Worm (Caenorhabditis elegans): Measurements from ENCODE around the gene sri-29.

The sri-29 gene

ce11 chrII:3061605-3062004 lies 17.5 kb downstream of the sri-29 start:
- TF ChIP-seq ces-1 (GFP tag; optimal IDR thresholded peaks at IDR 0.05): no peak
- TF ChIP-seq lin-13 (tag; optimal IDR thresholded peaks at IDR 0.05): no peak
- TF ChIP-seq lsy-2 (tag; optimal IDR thresholded peaks at IDR 0.05): no peak
- no peak for TF ChIP-seq bed-3 (GFP tag; optimal IDR thresholded peaks at IDR 0.05)
- no peak for TF ChIP-seq nhr-12 (tag; optimal IDR thresholded peaks at IDR 0.05)
- no peak for TF ChIP-seq nhr-237 (tag; optimal IDR thresholded peaks at IDR 0.05)
- TF ChIP-seq M03D4.4 (tag; optimal IDR thresholded peaks at IDR 0.05): no peak
- no peak for TF ChIP-seq cnd-1 (tag; optimal IDR thresholded peaks at IDR 0.05)
- no peak for TF ChIP-seq ceh-83 (GFP tag; optimal IDR thresholded peaks at IDR 0.05)
- no peak for TF ChIP-seq elt-1 (tag; optimal IDR thresholded peaks at IDR 0.05; ENCODE audit: borderline replicate concordance, insufficient read depth)
- no peak for TF ChIP-seq sem-2 (GFP tag; optimal IDR thresholded peaks at IDR 0.05)
- no peak for TF ChIP-seq drap-1 (GFP tag; optimal IDR thresholded peaks at IDR 0.05)
- no peak for TF ChIP-seq nhr-76 (tag; optimal IDR thresholded peaks at IDR 0.05)
- TF ChIP-seq lin-32 (GFP tag; optimal IDR thresholded peaks at IDR 0.05): no peak
- TF ChIP-seq mep-1 (tag; optimal IDR thresholded peaks at IDR 0.05): no peak
- no peak for TF ChIP-seq snpc-4 (tag; optimal IDR thresholded peaks at IDR 0.05)
- TF ChIP-seq ham-2 (GFP tag; optimal IDR thresholded peaks at IDR 0.05): no peak
- no peak for TF ChIP-seq sptf-1 (tag; optimal IDR thresholded peaks at IDR 0.05)
- TF ChIP-seq nhr-28 (tag; optimal IDR thresholded peaks at IDR 0.05): no peak

- no peak for TF ChIP-seq unc-39 (tag; optimal IDR thresholded peaks at IDR 0.05)
- TF ChIP-seq flh-1 (GFP tag; optimal IDR thresholded peaks at IDR 0.05): no peak
- no peak for TF ChIP-seq blmp-1 (tag; optimal IDR thresholded peaks at IDR 0.05)
- TF ChIP-seq zip-8 (tag; optimal IDR thresholded peaks at IDR 0.05): no peak
- TF ChIP-seq unc-120 (tag; optimal IDR thresholded peaks at IDR 0.05; ENCODE audit: poor library complexity, severe bottlenecking): no peak
- no peak for TF ChIP-seq hlh-1 (tag; optimal IDR thresholded peaks at IDR 0.05)
- TF ChIP-seq mls-2 (tag; optimal IDR thresholded peaks at IDR 0.05): no peak
- no peak for TF ChIP-seq ztf-11 (tag; optimal IDR thresholded peaks at IDR 0.05)
- no peak for TF ChIP-seq lin-13 (tag; optimal IDR thresholded peaks at IDR 0.05)
Measured at ce11 chrII:3062222-3062621, 18.1 kb downstream of the sri-29 start.

DNA sequence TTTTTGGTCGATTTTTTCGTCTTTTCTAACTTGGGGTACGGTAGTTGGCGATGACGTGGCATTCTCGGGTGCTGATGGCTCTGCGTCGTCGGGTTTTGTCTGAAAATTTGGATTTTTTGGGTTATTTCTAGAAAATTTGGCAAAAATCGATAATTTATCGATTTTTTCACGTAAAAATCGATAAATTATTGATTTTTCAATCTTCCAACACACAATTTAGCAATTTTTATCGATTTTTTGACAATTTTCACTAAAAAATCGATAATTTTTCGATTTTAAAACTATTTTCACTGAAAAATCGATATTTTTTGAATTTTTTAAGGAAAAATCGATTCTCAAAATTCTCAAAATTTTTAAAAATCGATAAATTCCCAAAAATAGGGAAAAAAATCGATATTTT lies 18.8 kb downstream of the sri-29 start:
- no peak for TF ChIP-seq nhr-237 (tag; optimal IDR thresholded peaks at IDR 0.05)
- no peak for TF ChIP-seq ceh-43 (GFP tag; optimal IDR thresholded peaks at IDR 0.05)
- TF ChIP-seq mls-2 (tag; optimal IDR thresholded peaks at IDR 0.05): no peak
- TF ChIP-seq sem-2 (GFP tag; optimal IDR thresholded peaks at IDR 0.05): no peak
- no peak for TF ChIP-seq lsy-2 (tag; optimal IDR thresholded peaks at IDR 0.05)
- no peak for TF ChIP-seq snpc-4 (tag; optimal IDR thresholded peaks at IDR 0.05)
- TF ChIP-seq zip-8 (tag; optimal IDR thresholded peaks at IDR 0.05): no peak
- TF ChIP-seq ceh-83 (GFP tag; optimal IDR thresholded peaks at IDR 0.05): no peak
- TF ChIP-seq nhr-2 (tag; optimal IDR thresholded peaks at IDR 0.05): no peak
- no peak for TF ChIP-seq unc-39 (tag; optimal IDR thresholded peaks at IDR 0.05)
- TF ChIP-seq ztf-11 (tag; optimal IDR thresholded peaks at IDR 0.05): no peak
- TF ChIP-seq pha-4 (tag; optimal IDR thresholded peaks at IDR 0.05): no peak
- no peak for TF ChIP-seq nhr-12 (tag; optimal IDR thresholded peaks at IDR 0.05)
- no peak for TF ChIP-seq nhr-28 (tag; optimal IDR thresholded peaks at IDR 0.05)
- no peak for TF ChIP-seq cnd-1 (tag; optimal IDR thresholded peaks at IDR 0.05)

ce11 chrII:3063366-3063765 lies 19.2 kb downstream of the sri-29 start:
- TF ChIP-seq unc-62 (GFP tag; optimal IDR thresholded peaks at IDR 0.05) (no peak), ces-1 (GFP tag; optimal IDR thresholded peaks at IDR 0.05) (peak; percentile 16)

- TF ChIP-seq lin-13 (tag; optimal IDR thresholded peaks at IDR 0.05): no peak
- TF ChIP-seq mab-5 (tag; optimal IDR thresholded peaks at IDR 0.05): no peak
- TF ChIP-seq M03D4.4 (tag; optimal IDR thresholded peaks at IDR 0.05): no peak
- no peak for TF ChIP-seq lsy-2 (tag; optimal IDR thresholded peaks at IDR 0.05)
- no peak for TF ChIP-seq nhr-12 (tag; optimal IDR thresholded peaks at IDR 0.05)
- no peak for TF ChIP-seq blmp-1 (tag; optimal IDR thresholded peaks at IDR 0.05)
- TF ChIP-seq mep-1 (tag; optimal IDR thresholded peaks at IDR 0.05): no peak
- no peak for TF ChIP-seq sem-2 (GFP tag; optimal IDR thresholded peaks at IDR 0.05)
- no peak for TF ChIP-seq bed-3 (GFP tag; optimal IDR thresholded peaks at IDR 0.05)
Measured at ce11 chrII:3063984-3064383, 19.9 kb downstream of the sri-29 start.

All from whole organism, mixed stage, embryonic.